Worm (Caenorhabditis elegans) whole organism, L1 larva: ENCODE results near the gene ric-7.
A peak's percentile ranks its signal among the peaks of the same experiment; 100 is the strongest.

ENCODE experiments used
- C04F5.9 ChIP-seq: sonication (generic microtip); optimal IDR thresholded peaks from 2 replicates; lab custom pipeline; 2016; ENCODE audit warnings: missing genetic modification characterization, missing compliant biosample characterization
- C16A3.4 ChIP-seq: fragments of 150-350 bp; optimal IDR thresholded peaks from 2 replicates; lab custom pipeline; 2014; ENCODE audit warnings: missing biosample characterization, missing genetic modification characterization
- C34B4.2 ChIP-seq: sonication (generic microtip); optimal IDR thresholded peaks from 2 replicates; lab custom pipeline; 2017; ENCODE audit warnings: mild to moderate bottlenecking, missing genetic modification characterization, missing compliant biosample characterization
- F16B12.6 ChIP-seq: fragments of 150-350 bp; optimal IDR thresholded peaks from 2 replicates; lab custom pipeline; 2014; ENCODE audit warnings: missing biosample characterization, missing genetic modification characterization
- Y116A8C.19 ChIP-seq: sonication (generic microtip); optimal IDR thresholded peaks from 2 replicates; lab custom pipeline; 2016; ENCODE audit warnings: missing compliant biosample characterization, missing genetic modification characterization, borderline replicate concordance
- aha-1 ChIP-seq: fragments of 150-350 bp; optimal IDR thresholded peaks from 2 replicates; lab custom pipeline; 2014; ENCODE audit warnings: missing biosample characterization, missing genetic modification characterization
- aly-2 ChIP-seq: fragments of 150-350 bp; optimal IDR thresholded peaks from 2 replicates; lab custom pipeline; 2014; ENCODE audit warnings: missing biosample characterization, missing genetic modification characterization
- ama-1 ChIP-seq: fragments of 150-350 bp; optimal IDR thresholded peaks from 2 replicates; lab custom pipeline; 2014
- blmp-1 ChIP-seq: fragments of 150-350 bp; optimal IDR thresholded peaks from 2 replicates; lab custom pipeline; 2014; ENCODE audit warnings: missing biosample characterization, missing genetic modification characterization
- ceh-63 ChIP-seq: fragments of 200-800 bp; sonication (Bioruptor generic); optimal IDR thresholded peaks from 2 replicates; lab custom pipeline; 2018; ENCODE audit warnings: mild to moderate bottlenecking, missing genetic modification characterization, missing compliant biosample characterization
- ceh-8 ChIP-seq: fragments of 200-800 bp; sonication (Bioruptor generic); optimal IDR thresholded peaks from 2 replicates; lab custom pipeline; 2018; ENCODE audit warnings: mild to moderate bottlenecking, missing genetic modification characterization, moderate library complexity, missing compliant biosample characterization
- ceh-88 ChIP-seq: fragments of 200-800 bp; sonication (Bioruptor generic); IDR thresholded peaks from 2 replicates; pipeline ENCODE4 v1.3.6; 2022; ENCODE audit warnings: missing genetic modification characterization, missing compliant biosample characterization
- ceh-90 ChIP-seq: sonication (generic microtip); optimal IDR thresholded peaks from 2 replicates; lab custom pipeline; 2016; ENCODE audit warnings: missing genetic modification characterization, missing compliant biosample characterization
- dpl-1 ChIP-seq, 3 experiments: fragments of 150-350 bp in 2 of 3; sonication (generic microtip) in 1 of 3; optimal IDR thresholded peaks; 2 replicates each; lab custom pipeline; 2014 to 2017; ENCODE audit warnings: missing biosample characterization in 3 of 3, missing genetic modification characterization in 3 of 3, missing genetic modification reagents in 3 of 3
- dsc-1 ChIP-seq: sonication (generic microtip); optimal IDR thresholded peaks from 2 replicates; lab custom pipeline; 2016; ENCODE audit warnings: mild to moderate bottlenecking, missing genetic modification characterization, missing compliant biosample characterization
- efl-1 ChIP-seq, 4 experiments: fragments of 150-350 bp; optimal IDR thresholded peaks in 3 of 4; peaks in 1 of 4; 1 replicate in 1 of 4; 2 replicates in 3 of 4; lab custom pipeline; 2014; ENCODE audit warnings: missing biosample characterization in 2 of 4, missing genetic modification characterization in 2 of 4, missing genetic modification reagents in 2 of 4
- efl-3 ChIP-seq: fragments of 200-800 bp; sonication (Bioruptor generic); optimal IDR thresholded peaks from 2 replicates; lab custom pipeline; 2018; ENCODE audit warnings: mild to moderate bottlenecking, missing genetic modification characterization, missing compliant biosample characterization
- elt-2 ChIP-seq: sonication (generic microtip); optimal IDR thresholded peaks from 2 replicates; lab custom pipeline; 2016; ENCODE audit warnings: missing genetic modification characterization, mild to moderate bottlenecking, inconsistent platforms, missing compliant biosample characterization, missing genetic modification reagents
- ets-5 ChIP-seq: fragments of 200-800 bp; sonication (Bioruptor generic); IDR thresholded peaks from 2 replicates; pipeline ENCODE4 v1.3.6; 2022; ENCODE audit warnings: missing genetic modification characterization, missing compliant biosample characterization
- fkh-10 ChIP-seq: sonication (generic microtip); optimal IDR thresholded peaks from 2 replicates; lab custom pipeline; 2017; ENCODE audit warnings: missing biosample characterization, missing genetic modification reagents, missing genetic modification characterization
- fkh-4 ChIP-seq: sonication (generic microtip); optimal IDR thresholded peaks from 2 replicates; lab custom pipeline; 2016; ENCODE audit warnings: missing compliant biosample characterization, missing genetic modification characterization, borderline replicate concordance
- fkh-8 ChIP-seq: sonication (generic microtip); optimal IDR thresholded peaks from 2 replicates; lab custom pipeline; 2016; ENCODE audit warnings: mild to moderate bottlenecking, missing genetic modification characterization, missing compliant biosample characterization
- fos-1 ChIP-seq: fragments of 150-350 bp; optimal IDR thresholded peaks from 2 replicates; lab custom pipeline; 2014; ENCODE audit warnings: missing biosample characterization, missing genetic modification characterization
- hlh-17 ChIP-seq: fragments of 200-800 bp; sonication (Bioruptor generic); optimal IDR thresholded peaks from 2 replicates; lab custom pipeline; 2018; ENCODE audit warnings: missing genetic modification characterization, mild to moderate bottlenecking, missing compliant biosample characterization, moderate library complexity, borderline replicate concordance
- irx-1 ChIP-seq: sonication (generic microtip); optimal IDR thresholded peaks from 2 replicates; lab custom pipeline; 2016; ENCODE audit warnings: missing genetic modification characterization, missing compliant biosample characterization
- lin-13 ChIP-seq: fragments of 150-350 bp; optimal IDR thresholded peaks from 2 replicates; lab custom pipeline; 2014; ENCODE audit warnings: missing biosample characterization, missing genetic modification reagents, missing genetic modification characterization
- lin-14 ChIP-seq: fragments of 200-800 bp; sonication (Bioruptor generic); optimal IDR thresholded peaks from 2 replicates; lab custom pipeline; 2018; ENCODE audit warnings: mild to moderate bottlenecking, missing genetic modification characterization, moderate library complexity, missing compliant biosample characterization
- lin-15B ChIP-seq: fragments of 150-350 bp; sonication (generic microtip); optimal IDR thresholded peaks from 3 replicates; lab custom pipeline; 2014; ENCODE audit warnings: missing biosample characterization, missing genetic modification characterization
- lin-39 ChIP-seq: fragments of 150-350 bp; optimal IDR thresholded peaks from 2 replicates; lab custom pipeline; 2014; ENCODE audit warnings: missing biosample characterization, missing genetic modification reagents, missing genetic modification characterization
- lir-3 ChIP-seq: sonication (generic microtip); optimal IDR thresholded peaks from 2 replicates; lab custom pipeline; 2016; ENCODE audit warnings: mild to moderate bottlenecking, missing genetic modification characterization, moderate library complexity, missing compliant biosample characterization; ENCODE audit not compliant: poor library complexity
- lsy-2 ChIP-seq, 2 experiments: fragments of 150-350 bp; optimal IDR thresholded peaks; 2 replicates each; lab custom pipeline; 2014; ENCODE audit warnings: missing biosample characterization in 2 of 2, missing genetic modification characterization in 2 of 2
- mab-9 ChIP-seq: fragments of 200-800 bp; sonication (Bioruptor generic); IDR thresholded peaks from 2 replicates; pipeline ENCODE4 v1.3.6; 2022; ENCODE audit warnings: missing genetic modification reagents, missing genetic modification characterization, missing compliant biosample characterization
- nhr-11 ChIP-seq: fragments of 150-350 bp; optimal IDR thresholded peaks from 2 replicates; lab custom pipeline; 2014; ENCODE audit warnings: missing biosample characterization, missing genetic modification characterization
- nhr-20 ChIP-seq: sonication (generic microtip); optimal IDR thresholded peaks from 2 replicates; lab custom pipeline; 2016; ENCODE audit warnings: mild to moderate bottlenecking, missing genetic modification characterization, missing compliant biosample characterization
- nhr-237 ChIP-seq: fragments of 150-350 bp; optimal IDR thresholded peaks from 2 replicates; lab custom pipeline; 2014; ENCODE audit warnings: missing biosample characterization, missing genetic modification characterization
- nhr-47 ChIP-seq: sonication (generic microtip); optimal IDR thresholded peaks from 2 replicates; lab custom pipeline; 2016; ENCODE audit warnings: mild to moderate bottlenecking, missing genetic modification characterization, moderate library complexity, missing compliant biosample characterization
- nhr-71 ChIP-seq: sonication (generic microtip); optimal IDR thresholded peaks from 2 replicates; lab custom pipeline; 2016; ENCODE audit warnings: mild to moderate bottlenecking, missing genetic modification characterization, moderate library complexity, missing compliant biosample characterization
- nhr-77 ChIP-seq: fragments of 150-350 bp; optimal IDR thresholded peaks from 2 replicates; lab custom pipeline; 2014; ENCODE audit warnings: missing biosample characterization, missing genetic modification characterization
- nhr-85 ChIP-seq: sonication (generic microtip); peaks from one replicate; lab custom pipeline; 2016; ENCODE audit warnings: missing genetic modification characterization, inconsistent platforms, missing compliant biosample characterization
- pag-3 ChIP-seq: sonication (generic microtip); optimal IDR thresholded peaks from 2 replicates; lab custom pipeline; 2017; ENCODE audit warnings: missing genetic modification characterization, mild to moderate bottlenecking, missing compliant biosample characterization, antibody characterized with exemption, borderline replicate concordance; ENCODE audit not compliant: insufficient read depth
- skn-1 ChIP-seq: fragments of 150-350 bp; optimal IDR thresholded peaks from 2 replicates; lab custom pipeline; 2014; ENCODE audit warnings: missing biosample characterization, missing genetic modification characterization
- snu-23 ChIP-seq: sonication (generic microtip); optimal IDR thresholded peaks from 2 replicates; lab custom pipeline; 2016; ENCODE audit warnings: missing genetic modification characterization, missing compliant biosample characterization
- sox-4 ChIP-seq: sonication (generic microtip); optimal IDR thresholded peaks from 2 replicates; lab custom pipeline; 2016; ENCODE audit warnings: missing genetic modification characterization, missing compliant biosample characterization
- unc-130 ChIP-seq: fragments of 150-350 bp; optimal IDR thresholded peaks from 2 replicates; lab custom pipeline; 2017; ENCODE audit warnings: missing biosample characterization, missing genetic modification characterization, inconsistent platforms
- unc-62 ChIP-seq: fragments of 150-350 bp; optimal IDR thresholded peaks from 2 replicates; lab custom pipeline; 2014; ENCODE audit warnings: missing biosample characterization, missing genetic modification reagents, missing genetic modification characterization
- unc-86 ChIP-seq: sonication (generic microtip); optimal IDR thresholded peaks from 2 replicates; lab custom pipeline; 2016; ENCODE audit warnings: missing genetic modification characterization, missing compliant biosample characterization
- xbp-1 ChIP-seq: sonication (generic microtip); optimal IDR thresholded peaks from 2 replicates; lab custom pipeline; 2016; ENCODE audit warnings: missing genetic modification characterization, missing compliant biosample characterization
- zip-4 ChIP-seq: fragments of 200-800 bp; sonication (Bioruptor generic); optimal IDR thresholded peaks from 2 replicates; lab custom pipeline; 2018; ENCODE audit warnings: mild to moderate bottlenecking, missing genetic modification characterization, moderate library complexity, missing compliant biosample characterization
- ztf-11 ChIP-seq, 2 experiments: sonication (generic microtip); optimal IDR thresholded peaks; 2 replicates each; lab custom pipeline; 2016 to 2017; ENCODE audit warnings: missing genetic modification characterization in 2 of 2, missing biosample characterization in 1 of 2, missing compliant biosample characterization in 1 of 2
- ztf-4 ChIP-seq: fragments of 150-350 bp; optimal IDR thresholded peaks from 2 replicates; lab custom pipeline; 2014; ENCODE audit warnings: missing biosample characterization, missing genetic modification characterization

Gene ric-7

ce11 chrV:14005812-14006211 is at the start of gene ric-7:
ric-7 (minus strand) TSS chrV:14005912.
- no peak for TF ChIP-seq dpl-1 (GFP tag; optimal IDR thresholded peaks at IDR 0.05; lab: Kevin White, UChicago)
- no peak for TF ChIP-seq aha-1 (tag; lab: Kevin White, UChicago)
- no peak for TF ChIP-seq efl-3 (GFP tag; lab: Kevin White, UChicago)
- no peak for TF ChIP-seq elt-2 (tag; lab: Kevin White, UChicago)
- no peak for TF ChIP-seq pag-3 (tag; lab: Kevin White, UChicago)
- TF ChIP-seq sox-4 (tag; lab: Kevin White, UChicago) = no peak
- TF ChIP-seq nhr-20 (tag; lab: Kevin White, UChicago) = no peak
- no peak for TF ChIP-seq nhr-71 (tag; lab: Kevin White, UChicago)
- no peak for TF ChIP-seq unc-62
- no peak for TF ChIP-seq C16A3.4
- TF ChIP-seq lin-14 = no peak

- TF ChIP-seq F16B12.6 (tag; lab: Kevin White, UChicago) (peak; percentile 19), zip-4 (GFP tag; lab: Kevin White, UChicago) (peak; percentile 92), ceh-90 (peak; percentile 99), C34B4.2 (tag; lab: Kevin White, UChicago) (peak; percentile 92), ama-1 (peak; percentile 2), efl-3 (GFP tag; lab: Kevin White, UChicago) (peak; percentile 94), nhr-77 (peak; percentile 82), unc-86 (tag; lab: Kevin White, UChicago) (peak; percentile 94), aly-2 (tag; lab: Kevin White, UChicago) (peak; percentile 31), mab-9 (GFP tag; lab: Robert Waterston, UW) (peak; percentile 100), Y116A8C.19 (tag; lab: Kevin White, UChicago) (peak; percentile 98), lin-15B (peak; percentile 65), efl-1 (optimal IDR thresholded peaks at IDR 0.05; lab: Kevin White, UChicago) (peak; percentile 90 to 91), efl-1 (GFP tag; optimal IDR thresholded peaks at IDR 0.05 in 1 of 2; lab: Kevin White, UChicago) (peak; percentile 84 to 99), nhr-47 (tag; lab: Kevin White, UChicago) (peak; percentile 99), nhr-237 (tag; lab: Kevin White, UChicago) (peak; percentile 63), lir-3 (tag; lab: Kevin White, UChicago) (peak; percentile 99), ets-5 (peak; percentile 67; the same call in 1 of the 2 replicates), ceh-88 (peak; percentile 99), ceh-8 (peak; percentile 97), unc-130 (peak; percentile 98), ztf-4 (tag; lab: Kevin White, UChicago) (peak; percentile 95), fos-1 (tag; lab: Kevin White, UChicago) (peak; percentile 66), hlh-17 (peak; percentile 94), ztf-11 (tag; optimal IDR thresholded peaks at IDR 0.05; lab: Kevin White, UChicago) (peak in 1 of 2 experiments; percentile 100), snu-23 (GFP tag; lab: Kevin White, UChicago) (peak; percentile 98), lin-13 (GFP tag; lab: Kevin White, UChicago) (peak; percentile 92), C04F5.9 (peak; percentile 96), irx-1 (tag; lab: Kevin White, UChicago) (peak; percentile 99), xbp-1 (tag; lab: Kevin White, UChicago) (peak; percentile 96), blmp-1 (peak; percentile 59), nhr-20 (tag; lab: Kevin White, UChicago) (peak; percentile 99), dsc-1 (tag; lab: Kevin White, UChicago) (peak; percentile 99), fkh-4 (tag; lab: Kevin White, UChicago) (peak; percentile 100), dpl-1 (GFP tag; optimal IDR thresholded peaks at IDR 0.05; lab: Kevin White, UChicago) (peak; percentile 80 to 87 (median 81)), fkh-8 (tag; lab: Kevin White, UChicago) (peak; percentile 97), nhr-85 (tag; lab: Kevin White, UChicago) (peak; percentile 100), ceh-63 (peak; percentile 97), nhr-11 (tag; lab: Kevin White, UChicago) (peak; percentile 80), lin-39 (tag; lab: Kevin White, UChicago) (peak; percentile 93), lsy-2 (tag; optimal IDR thresholded peaks at IDR 0.05; lab: Kevin White, UChicago) (peak; percentile 87 to 91), skn-1 (tag; lab: Kevin White, UChicago) (peak; percentile 62), nhr-71 (tag; lab: Kevin White, UChicago) (peak; percentile 99), fkh-10 (GFP tag; lab: Kevin White, UChicago) (peak; percentile 29)
Observed at ce11 chrV:14055097-14055496, 49.4 kb upstream of the ric-7 start.
